Fruit fly (Drosophila melanogaster) whole organism, embryonic: ENCODE results near the gene Swip-1.
A peak's percentile ranks its signal among the peaks of the same experiment; 100 is the strongest.

Experiments used
- CG10654 ChIP-seq: fragments of 200-800 bp; sonication (Bioruptor generic); optimal IDR thresholded peaks from 2 replicates; lab custom pipeline; 2016; ENCODE audit warnings: missing biosample characterization, missing genetic modification characterization
- CG10959 ChIP-seq: fragments of 200-800 bp; sonication (Bioruptor generic); IDR thresholded peaks from 2 replicates; pipeline ENCODE4 v1.3.6; 2022; ENCODE audit warnings: missing biosample characterization, missing genetic modification characterization
- CG12155 ChIP-seq: fragments of 200-800 bp; sonication (Bioruptor generic); optimal IDR thresholded peaks from 3 replicates; lab custom pipeline; 2016; ENCODE audit warnings: missing biosample characterization, missing genetic modification characterization
- CG12659 ChIP-seq: fragments of 200-800 bp; sonication (Bioruptor generic); optimal IDR thresholded peaks from 3 replicates; lab custom pipeline; 2017; ENCODE audit warnings: mild to moderate bottlenecking, missing biosample characterization, missing genetic modification reagents, missing genetic modification characterization
- CG13424 ChIP-seq: fragments of 200-800 bp; sonication (Bioruptor generic); optimal IDR thresholded peaks from 2 replicates; lab custom pipeline; 2019; ENCODE audit warnings: missing biosample characterization, mild to moderate bottlenecking, missing genetic modification characterization, moderate library complexity
- CG13775 ChIP-seq: fragments of 200-800 bp; sonication (Bioruptor generic); optimal IDR thresholded peaks from 3 replicates; lab custom pipeline; 2017; ENCODE audit warnings: missing biosample characterization, mild to moderate bottlenecking, missing genetic modification characterization
- CG14667 ChIP-seq: fragments of 200-800 bp; sonication (Bioruptor generic); IDR thresholded peaks from 2 replicates; pipeline ENCODE4 v1.3.6; 2022; ENCODE audit warnings: missing biosample characterization, missing genetic modification characterization
- CG1529 ChIP-seq: fragments of 200-800 bp; sonication (Bioruptor generic); optimal IDR thresholded peaks from 3 replicates; lab custom pipeline; 2018; ENCODE audit warnings: missing biosample characterization, missing genetic modification characterization
- CG17186 ChIP-seq: fragments of 200-800 bp; sonication (Bioruptor generic); optimal IDR thresholded peaks from 3 replicates; lab custom pipeline; 2017; ENCODE audit warnings: missing biosample characterization, missing genetic modification reagents, missing genetic modification characterization
- CG17359 ChIP-seq: fragments of 200-800 bp; sonication (Bioruptor generic); optimal IDR thresholded peaks from 3 replicates; lab custom pipeline; 2018; ENCODE audit warnings: missing biosample characterization, mild to moderate bottlenecking, missing genetic modification characterization, moderate library complexity
- CG2120 ChIP-seq: fragments of 200-800 bp; sonication (Bioruptor generic); optimal IDR thresholded peaks from 3 replicates; lab custom pipeline; 2016; ENCODE audit warnings: missing biosample characterization, missing genetic modification characterization
- CG2199 ChIP-seq: fragments of 200-800 bp; sonication (Bioruptor generic); IDR thresholded peaks from 3 replicates; pipeline ENCODE4 v1.3.6; 2022; ENCODE audit warnings: missing biosample characterization, missing genetic modification characterization
- CG2202 ChIP-seq: fragments of 200-800 bp; sonication (Bioruptor generic); optimal IDR thresholded peaks from 2 replicates; lab custom pipeline; 2018; ENCODE audit warnings: missing biosample characterization, mild to moderate bottlenecking, missing genetic modification characterization
- CG2678 ChIP-seq: fragments of 200-800 bp; sonication (Bioruptor generic); optimal IDR thresholded peaks from 3 replicates; lab custom pipeline; 2019; ENCODE audit warnings: missing biosample characterization, mild to moderate bottlenecking, missing genetic modification characterization, moderate library complexity
- CG2889 ChIP-seq: fragments of 200-800 bp; sonication (Bioruptor generic); IDR thresholded peaks from 3 replicates; pipeline ENCODE4 v1.3.6; 2022; ENCODE audit warnings: missing biosample characterization, missing genetic modification characterization
- CG31365 ChIP-seq: fragments of 200-800 bp; sonication (Bioruptor generic); optimal IDR thresholded peaks from 2 replicates; lab custom pipeline; 2018; ENCODE audit warnings: missing biosample characterization, mild to moderate bottlenecking, missing genetic modification characterization
- CG5953 ChIP-seq: fragments of 200-800 bp; sonication (Bioruptor generic); IDR thresholded peaks from 2 replicates; pipeline ENCODE4 v1.3.6; 2022; ENCODE audit warnings: missing biosample characterization, missing genetic modification characterization
- CG6791 ChIP-seq: fragments of 200-800 bp; sonication (Bioruptor generic); IDR thresholded peaks from 3 replicates; pipeline ENCODE4 v1.3.6; 2022; ENCODE audit warnings: missing biosample characterization, missing genetic modification characterization; ENCODE audit not compliant: partially characterized antibody
- CG7745 ChIP-seq: fragments of 200-800 bp; sonication (Bioruptor generic); optimal IDR thresholded peaks from 2 replicates; lab custom pipeline; 2018; ENCODE audit warnings: missing biosample characterization, mild to moderate bottlenecking, missing genetic modification characterization, moderate library complexity
- CG7963 ChIP-seq: fragments of 200-800 bp; sonication (Bioruptor generic); IDR thresholded peaks from 3 replicates; pipeline ENCODE4 v1.3.6; 2022; ENCODE audit warnings: missing biosample characterization, missing genetic modification characterization; ENCODE audit not compliant: partially characterized antibody
- CG9609 ChIP-seq: fragments of 200-800 bp; sonication (Bioruptor generic); optimal IDR thresholded peaks from 3 replicates; lab custom pipeline; 2016; ENCODE audit warnings: missing biosample characterization, missing genetic modification characterization
- CG9727 ChIP-seq: fragments of 200-800 bp; sonication (Bioruptor generic); optimal IDR thresholded peaks from 3 replicates; lab custom pipeline; 2017; ENCODE audit warnings: missing biosample characterization, mild to moderate bottlenecking, missing genetic modification characterization
- CHES-1-like ChIP-seq: fragments of 200-800 bp; sonication (Bioruptor generic); optimal IDR thresholded peaks from 2 replicates; lab custom pipeline; 2016; ENCODE audit warnings: missing biosample characterization, missing genetic modification characterization
- Camta ChIP-seq: fragments of 200-800 bp; sonication (Bioruptor generic); optimal IDR thresholded peaks from 2 replicates; lab custom pipeline; 2016; ENCODE audit warnings: missing biosample characterization, missing genetic modification characterization
- CrebB ChIP-seq: fragments of 200-800 bp; sonication (Bioruptor generic); optimal IDR thresholded peaks from 3 replicates; lab custom pipeline; 2018; ENCODE audit warnings: missing biosample characterization, mild to moderate bottlenecking, missing genetic modification characterization
- Dref ChIP-seq: fragments of 200-800 bp; sonication (Bioruptor generic); IDR thresholded peaks from 2 replicates; pipeline ENCODE4 v1.3.6; 2022; ENCODE audit warnings: missing biosample characterization, missing genetic modification characterization
- Gsc ChIP-seq: fragments of 200-800 bp; sonication (Bioruptor generic); IDR thresholded peaks from 2 replicates; pipeline ENCODE4 v1.3.6; 2022; ENCODE audit warnings: missing biosample characterization, missing genetic modification characterization
- HLH4C ChIP-seq: fragments of 200-800 bp; sonication (Bioruptor generic); IDR thresholded peaks from 3 replicates; pipeline ENCODE4 v1.3.6; 2022; ENCODE audit warnings: missing biosample characterization, missing genetic modification characterization; ENCODE audit not compliant: partially characterized antibody
- HLH54F ChIP-seq: fragments of 200-800 bp; sonication (Bioruptor generic); optimal IDR thresholded peaks from 3 replicates; lab custom pipeline; 2016; ENCODE audit warnings: missing biosample characterization, missing genetic modification characterization
- Hmr ChIP-seq: fragments of 200-800 bp; sonication (Bioruptor generic); optimal IDR thresholded peaks from 3 replicates; lab custom pipeline; 2017; ENCODE audit warnings: mild to moderate bottlenecking, missing biosample characterization, missing genetic modification reagents, missing genetic modification characterization
- Hr3 ChIP-seq: fragments of 200-800 bp; sonication (Bioruptor generic); optimal IDR thresholded peaks from 3 replicates; lab custom pipeline; 2016; ENCODE audit warnings: missing biosample characterization, missing genetic modification characterization
- Hr39 ChIP-seq: fragments of >200 bp; optimal IDR thresholded peaks from 2 replicates; lab custom pipeline; 2017
- Hsf ChIP-seq: fragments of 200-800 bp; sonication (Bioruptor generic); optimal IDR thresholded peaks from 3 replicates; lab custom pipeline; 2016; ENCODE audit warnings: missing biosample characterization, missing genetic modification characterization
- Opbp ChIP-seq: fragments of 200-800 bp; sonication (Bioruptor generic); IDR thresholded peaks from 3 replicates; pipeline ENCODE4 v1.3.6; 2022; ENCODE audit warnings: missing biosample characterization, missing genetic modification characterization; ENCODE audit not compliant: partially characterized antibody
- Poxn ChIP-seq: fragments of 200-800 bp; sonication (Bioruptor generic); IDR thresholded peaks from 2 replicates; pipeline ENCODE4 v1.3.6; 2022; ENCODE audit warnings: missing biosample characterization, missing genetic modification characterization
- Usf ChIP-seq: fragments of 200-800 bp; sonication (Bioruptor generic); optimal IDR thresholded peaks from 2 replicates; lab custom pipeline; 2017; ENCODE audit warnings: missing genotype, missing biosample characterization, missing genetic modification characterization
- ap ChIP-seq: fragments of 200-800 bp; sonication (Bioruptor generic); IDR thresholded peaks from 2 replicates; pipeline ENCODE4 v1.3.6; 2022; ENCODE audit warnings: missing biosample characterization, missing genetic modification characterization
- ato ChIP-seq: fragments of 200-800 bp; sonication (Bioruptor generic); IDR thresholded peaks from 2 replicates; pipeline ENCODE4 v1.3.6; 2022; ENCODE audit warnings: missing biosample characterization, missing genetic modification characterization; ENCODE audit not compliant: partially characterized antibody
- btn ChIP-seq: fragments of 200-800 bp; sonication (Bioruptor generic); optimal IDR thresholded peaks from 2 replicates; lab custom pipeline; 2016; ENCODE audit warnings: missing biosample characterization, missing genetic modification characterization
- chinmo ChIP-seq: fragments of 200-800 bp; sonication (Bioruptor generic); IDR thresholded peaks from 4 replicates; pipeline ENCODE4 v1.3.6; 2022; ENCODE audit warnings: missing biosample characterization, missing genetic modification characterization; ENCODE audit not compliant: partially characterized antibody
- dysf ChIP-seq: fragments of 200-800 bp; sonication (Bioruptor generic); IDR thresholded peaks from 3 replicates; pipeline ENCODE4 v1.3.6; 2022; ENCODE audit warnings: missing biosample characterization, missing genetic modification characterization
- ham ChIP-seq: fragments of 200-800 bp; sonication (Bioruptor generic); IDR thresholded peaks from 2 replicates; pipeline ENCODE4 v1.3.6; 2022; ENCODE audit warnings: missing biosample characterization, missing genetic modification characterization
- her ChIP-seq: fragments of 200-800 bp; sonication (Bioruptor generic); optimal IDR thresholded peaks from 2 replicates; lab custom pipeline; 2016; ENCODE audit warnings: missing biosample characterization, missing genetic modification characterization
- kah ChIP-seq: fragments of 200-800 bp; sonication (Bioruptor generic); optimal IDR thresholded peaks from 2 replicates; lab custom pipeline; 2018; ENCODE audit warnings: missing biosample characterization, mild to moderate bottlenecking, missing genetic modification characterization
- lmd ChIP-seq: fragments of 200-800 bp; sonication (Bioruptor generic); IDR thresholded peaks from 2 replicates; pipeline ENCODE4 v1.3.6; 2022; ENCODE audit warnings: missing biosample characterization, missing genetic modification characterization
- luna ChIP-seq: fragments of 200-800 bp; sonication (Bioruptor generic); optimal IDR thresholded peaks from 2 replicates; lab custom pipeline; 2016; ENCODE audit warnings: missing biosample characterization, missing genetic modification characterization
- odd ChIP-seq: fragments of 200-800 bp; sonication (Bioruptor generic); optimal IDR thresholded peaks from 2 replicates; lab custom pipeline; 2017; ENCODE audit warnings: missing biosample characterization, mild to moderate bottlenecking, missing genetic modification characterization
- row ChIP-seq: fragments of 200-800 bp; sonication (Bioruptor generic); IDR thresholded peaks from 3 replicates; pipeline ENCODE4 v1.3.6; 2022; ENCODE audit warnings: missing biosample characterization, missing genetic modification characterization
- tap ChIP-seq: fragments of 200-800 bp; optimal IDR thresholded peaks from 3 replicates; lab custom pipeline; 2019; ENCODE audit warnings: missing biosample characterization, mild to moderate bottlenecking, missing genetic modification characterization, moderate library complexity
- z ChIP-seq: fragments of 200-800 bp; sonication (Bioruptor generic); IDR thresholded peaks from 3 replicates; pipeline ENCODE4 v1.3.6; 2022; ENCODE audit warnings: missing biosample characterization, missing genetic modification characterization
- zen ChIP-seq: fragments of 200-800 bp; sonication (Bioruptor generic); optimal IDR thresholded peaks from 3 replicates; lab custom pipeline; 2018; ENCODE audit warnings: missing biosample characterization, mild to moderate bottlenecking, missing genetic modification characterization, moderate library complexity

The Swip-1 gene

DNA sequence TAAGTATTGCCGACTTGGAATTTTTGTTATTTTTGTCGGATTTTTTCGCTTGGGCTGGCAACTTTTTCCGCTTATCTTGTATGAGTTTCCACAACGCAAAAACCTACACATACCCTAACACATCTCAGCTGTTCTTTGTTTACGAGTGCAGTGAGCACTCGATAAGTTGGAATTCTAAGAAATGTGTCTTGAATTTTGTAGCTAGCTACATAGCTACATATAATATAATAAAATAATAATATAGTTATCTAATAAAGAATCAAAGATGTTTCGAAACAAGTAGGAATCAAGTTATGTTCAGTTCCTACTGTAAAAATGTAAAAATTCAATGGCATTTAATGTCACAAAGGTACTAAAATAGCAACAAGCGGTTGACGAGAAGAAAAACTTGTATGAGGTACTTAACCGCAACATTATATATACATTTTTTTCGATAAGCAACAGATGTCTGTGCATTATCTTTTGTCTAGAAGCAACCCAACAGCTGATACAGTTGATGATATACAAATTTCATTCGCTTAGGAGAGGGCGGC, 29.9 kb downstream of the Swip-1 start, which contains the start of gene Bhmt (continued):
- peak; percentile 56 for TF ChIP-seq CG17359 (tag; lab: Kevin White, UChicago)
- TF ChIP-seq tap, result peak; percentile 66
- peak; percentile 80 for TF ChIP-seq dysf (GFP tag; lab: Robert Waterston, UW)
- TF ChIP-seq row (GFP tag; lab: Robert Waterston, UW), result peak; percentile 83
- TF ChIP-seq Usf, result no peak
- peak; percentile 10 for TF ChIP-seq zen (tag; lab: Kevin White, UChicago)
- peak; percentile 34 for TF ChIP-seq CG12155 (GFP tag; lab: Kevin White, UChicago)
- no peak for TF ChIP-seq ham (GFP tag; lab: Robert Waterston, UW)
- TF ChIP-seq Camta (GFP tag; lab: Kevin White, UChicago), result no peak
- peak; percentile 68 for TF ChIP-seq CG9727 (GFP tag; lab: Kevin White, UChicago)
- TF ChIP-seq CG1529, result no peak
- TF ChIP-seq ato, result no peak
- TF ChIP-seq ap (GFP tag; lab: Robert Waterston, UW), result no peak
- TF ChIP-seq CG13775 (GFP tag; lab: Kevin White, UChicago), result peak; percentile 51
- TF ChIP-seq HLH4C, result no peak
- TF ChIP-seq CG10654 (GFP tag; lab: Kevin White, UChicago), result peak; percentile 52
- TF ChIP-seq luna (GFP tag; lab: Kevin White, UChicago), result no peak
- no peak for TF ChIP-seq Dref (GFP tag; lab: Robert Waterston, UW)
- peak; percentile 88 for TF ChIP-seq CG2678 (tag; lab: Kevin White, UChicago)
- TF ChIP-seq CG2120 (GFP tag; lab: Kevin White, UChicago), result peak; percentile 59
- peak; percentile 47 for TF ChIP-seq Hr3
- TF ChIP-seq CHES-1-like (GFP tag; lab: Kevin White, UChicago), result no peak
- no peak for TF ChIP-seq Hr39 (lab: Kevin White, UChicago)
- no peak for TF ChIP-seq CG31365 (tag; lab: Kevin White, UChicago)
- TF ChIP-seq CG9609 (GFP tag; lab: Kevin White, UChicago), result no peak
- no peak for TF ChIP-seq CG10959 (GFP tag; lab: Robert Waterston, UW)
- TF ChIP-seq HLH54F (GFP tag; lab: Kevin White, UChicago), result no peak
- TF ChIP-seq her (GFP tag; lab: Kevin White, UChicago), result no peak
- TF ChIP-seq Hmr (GFP tag; lab: Kevin White, UChicago), result peak; percentile 80
- TF ChIP-seq CG12659 (GFP tag; lab: Kevin White, UChicago), result peak; percentile 69
- peak; percentile 38 for TF ChIP-seq CrebB (tag; lab: Kevin White, UChicago)
- TF ChIP-seq chinmo, result no peak
- TF ChIP-seq CG6791, result no peak
- TF ChIP-seq CG7963 (GFP tag; lab: Robert Waterston, UW), result no peak
- no peak for TF ChIP-seq Hsf (GFP tag; lab: Kevin White, UChicago)
- 0 out of 2 replicates have a peak, but pooled peaks have one; percentile 23 for TF ChIP-seq Poxn
- TF ChIP-seq CG14667 (GFP tag; lab: Robert Waterston, UW), result peak; percentile 56
- no peak for TF ChIP-seq CG2199 (GFP tag; lab: Robert Waterston, UW)
- no peak for TF ChIP-seq Gsc (GFP tag; lab: Robert Waterston, UW)
- TF ChIP-seq odd (GFP tag; lab: Kevin White, UChicago), result peak; percentile 60
- TF ChIP-seq Opbp, result no peak
- TF ChIP-seq z (GFP tag; lab: Robert Waterston, UW), result no peak
- no peak for TF ChIP-seq btn (GFP tag; lab: Kevin White, UChicago)
- no peak for TF ChIP-seq kah (GFP tag; lab: Kevin White, UChicago)
- no peak for TF ChIP-seq CG2889 (GFP tag; lab: Robert Waterston, UW)
- TF ChIP-seq CG17186 (GFP tag; lab: Kevin White, UChicago), result no peak
- TF ChIP-seq CG5953 (GFP tag; lab: Robert Waterston, UW), result no peak
- TF ChIP-seq CG13424 (tag; lab: Kevin White, UChicago), result peak; percentile 58
- peak; percentile 77 for TF ChIP-seq lmd (GFP tag; lab: Robert Waterston, UW)
- no peak for TF ChIP-seq CG2202 (tag; lab: Kevin White, UChicago)
- no peak for TF ChIP-seq CG7745
